Fruit fly (Drosophila melanogaster) whole organism, wandering third instar larva: ENCODE measurements around the gene Uch-L5.

Experiments used
- Abd-B ChIP-seq: fragments of >200 bp; optimal IDR thresholded peaks from 2 replicates; lab custom pipeline; 2017; ENCODE audit warnings: missing biosample characterization, missing genetic modification characterization
- CG32264 ChIP-seq: fragments of 200-800 bp; sonication (Bioruptor generic); optimal IDR thresholded peaks from 2 replicates; lab custom pipeline; 2016; ENCODE audit warnings: missing biosample characterization, missing genetic modification characterization
- CG9705 ChIP-seq: fragments of 200-800 bp; sonication (Bioruptor generic); optimal IDR thresholded peaks from 2 replicates; lab custom pipeline; 2018; ENCODE audit warnings: missing biosample characterization, mild to moderate bottlenecking, missing genetic modification characterization
- CrebA ChIP-seq: fragments of 200-800 bp; sonication (Bioruptor generic); optimal IDR thresholded peaks from 2 replicates; lab custom pipeline; 2016; ENCODE audit warnings: missing biosample characterization, mild to moderate bottlenecking, missing genetic modification characterization, borderline replicate concordance
- Dfd ChIP-seq: fragments of >200 bp; optimal IDR thresholded peaks from 2 replicates; lab custom pipeline; 2017; ENCODE audit warnings: missing biosample characterization, missing genetic modification characterization
- Dif ChIP-seq: fragments of 200-275, 200-300 bp; sonication (Bioruptor generic); optimal IDR thresholded peaks from 2 replicates; lab custom pipeline; 2018; ENCODE audit warnings: missing biosample characterization, missing genetic modification characterization; ENCODE audit not compliant: partially characterized antibody
- HLH106 ChIP-seq: fragments of 200-800 bp; optimal IDR thresholded peaks from 3 replicates; lab custom pipeline; 2019; ENCODE audit warnings: missing biosample characterization, mild to moderate bottlenecking, missing genetic modification characterization, moderate library complexity
- Hnf4 ChIP-seq: fragments of 200-800 bp; sonication (Bioruptor generic); optimal IDR thresholded peaks from 2 replicates; lab custom pipeline; 2016; ENCODE audit warnings: missing biosample characterization, mild to moderate bottlenecking, missing genetic modification characterization
- Hr83 ChIP-seq: fragments of 200-300 bp; sonication (Bioruptor generic); optimal IDR thresholded peaks from 2 replicates; lab custom pipeline; 2016; ENCODE audit warnings: missing biosample characterization, mild to moderate bottlenecking, missing genetic modification characterization, moderate library complexity; ENCODE audit not compliant: poor library complexity, severe bottlenecking
- Jra ChIP-seq: sonication (Bioruptor generic); optimal IDR thresholded peaks from 2 replicates; lab custom pipeline; 2016; ENCODE audit warnings: missing biosample characterization, missing genetic modification characterization
- Mio ChIP-seq: sonication (Bioruptor generic); optimal IDR thresholded peaks from 2 replicates; lab custom pipeline; 2016; ENCODE audit warnings: missing biosample characterization, missing genetic modification characterization
- Myc ChIP-seq: fragments of >200 bp; optimal IDR thresholded peaks from 2 replicates; lab custom pipeline; 2017
- N ChIP-seq: fragments of >200 bp; optimal IDR thresholded peaks from 2 replicates; lab custom pipeline; 2018; ENCODE audit warnings: missing biosample characterization, missing external identifiers, missing genetic modification characterization
- OdsH ChIP-seq: fragments of 200-800 bp; sonication (Bioruptor generic); optimal IDR thresholded peaks from 2 replicates; lab custom pipeline; 2016; ENCODE audit warnings: missing biosample characterization, mild to moderate bottlenecking, missing genetic modification characterization
- Rel ChIP-seq, 2 experiments: fragments of 200-800 bp; sonication (Bioruptor generic) in 1 of 2; optimal IDR thresholded peaks; 2 replicates in 1 of 2; 3 replicates in 1 of 2; lab custom pipeline; 2016 to 2019; ENCODE audit warnings: mild to moderate bottlenecking in 2 of 2, missing biosample characterization in 2 of 2, missing genetic modification characterization in 2 of 2, moderate library complexity in 1 of 2
- Sp1 ChIP-seq: fragments of 200-800 bp; sonication (Bioruptor generic); optimal IDR thresholded peaks from 3 replicates; lab custom pipeline; 2019; ENCODE audit warnings: missing biosample characterization, mild to moderate bottlenecking, missing genetic modification characterization, moderate library complexity
- Vsx2 ChIP-seq: fragments of 200-300, 225-300 bp; sonication (Bioruptor generic); optimal IDR thresholded peaks from 2 replicates; lab custom pipeline; 2018; ENCODE audit warnings: missing biosample characterization, missing genetic modification characterization; ENCODE audit not compliant: partially characterized antibody
- br ChIP-seq: fragments of 200-800 bp; sonication (Bioruptor generic); optimal IDR thresholded peaks from 2 replicates; lab custom pipeline; 2016; ENCODE audit warnings: missing biosample characterization, missing genetic modification characterization
- brk ChIP-seq: fragments of 200-800 bp; sonication (Bioruptor generic); optimal IDR thresholded peaks from 2 replicates; lab custom pipeline; 2016; ENCODE audit warnings: missing biosample characterization, mild to moderate bottlenecking, missing genetic modification characterization
- dl ChIP-seq, 2 experiments: fragments of 175-275, 200-275 bp in 1 of 2; fragments of 200-275 bp in 1 of 2; sonication (Bioruptor generic); optimal IDR thresholded peaks; lab custom pipeline; 2018; ENCODE audit warnings: mild to moderate bottlenecking in 2 of 2, missing biosample characterization in 2 of 2, missing genetic modification characterization in 2 of 2, moderate library complexity in 2 of 2; ENCODE audit not compliant: partially characterized antibody in 2 of 2, insufficient read depth in 1 of 2
- dmrt93B ChIP-seq: fragments of 200-800 bp; sonication (Bioruptor generic); optimal IDR thresholded peaks from 2 replicates; lab custom pipeline; 2018; ENCODE audit warnings: missing biosample characterization, mild to moderate bottlenecking, missing genetic modification characterization
- foxo ChIP-seq, 2 experiments: fragments of 200-800 bp; sonication (Bioruptor generic); optimal IDR thresholded peaks; 2 replicates in 1 of 2; 3 replicates in 1 of 2; lab custom pipeline; 2016 to 2017; ENCODE audit warnings: missing biosample characterization in 2 of 2, missing genetic modification characterization in 2 of 2
- fru ChIP-seq: fragments of 200-800 bp; sonication (Bioruptor generic); optimal IDR thresholded peaks from 3 replicates; lab custom pipeline; 2016; ENCODE audit warnings: missing biosample characterization, mild to moderate bottlenecking, missing genetic modification characterization
- h ChIP-seq: fragments of 200-800 bp; sonication (Bioruptor generic); optimal IDR thresholded peaks from 3 replicates; lab custom pipeline; 2016; ENCODE audit warnings: missing biosample characterization, mild to moderate bottlenecking, missing genetic modification characterization
- lola ChIP-seq: fragments of >200 bp; optimal IDR thresholded peaks from 2 replicates; lab custom pipeline; 2017; ENCODE audit warnings: missing biosample characterization, missing genetic modification characterization
- psq ChIP-seq: fragments of 200-800 bp; sonication (Bioruptor generic); optimal IDR thresholded peaks from 3 replicates; lab custom pipeline; 2017; ENCODE audit warnings: missing biosample characterization, mild to moderate bottlenecking, missing genetic modification characterization, moderate library complexity
- rgr ChIP-seq: fragments of 200-800 bp; sonication (Bioruptor generic); optimal IDR thresholded peaks from 3 replicates; lab custom pipeline; 2016; ENCODE audit warnings: missing biosample characterization, mild to moderate bottlenecking, missing genetic modification characterization
- sage ChIP-seq: fragments of 200-800 bp; sonication (Bioruptor generic); optimal IDR thresholded peaks from 2 replicates; lab custom pipeline; 2016; ENCODE audit warnings: missing biosample characterization, mild to moderate bottlenecking, missing genetic modification characterization
- tai ChIP-seq: sonication (Bioruptor generic); optimal IDR thresholded peaks from 2 replicates; lab custom pipeline; 2016; ENCODE audit warnings: missing biosample characterization, missing genetic modification characterization
- usp ChIP-seq: fragments of >200 bp; optimal IDR thresholded peaks from 2 replicates; lab custom pipeline; 2017; ENCODE audit warnings: missing biosample characterization, missing genetic modification characterization
- woc ChIP-seq: sonication (Bioruptor generic); optimal IDR thresholded peaks from 2 replicates; lab custom pipeline; 2016; ENCODE audit warnings: missing biosample characterization, mild to moderate bottlenecking, missing genetic modification characterization

Gene Uch-L5

DNA sequence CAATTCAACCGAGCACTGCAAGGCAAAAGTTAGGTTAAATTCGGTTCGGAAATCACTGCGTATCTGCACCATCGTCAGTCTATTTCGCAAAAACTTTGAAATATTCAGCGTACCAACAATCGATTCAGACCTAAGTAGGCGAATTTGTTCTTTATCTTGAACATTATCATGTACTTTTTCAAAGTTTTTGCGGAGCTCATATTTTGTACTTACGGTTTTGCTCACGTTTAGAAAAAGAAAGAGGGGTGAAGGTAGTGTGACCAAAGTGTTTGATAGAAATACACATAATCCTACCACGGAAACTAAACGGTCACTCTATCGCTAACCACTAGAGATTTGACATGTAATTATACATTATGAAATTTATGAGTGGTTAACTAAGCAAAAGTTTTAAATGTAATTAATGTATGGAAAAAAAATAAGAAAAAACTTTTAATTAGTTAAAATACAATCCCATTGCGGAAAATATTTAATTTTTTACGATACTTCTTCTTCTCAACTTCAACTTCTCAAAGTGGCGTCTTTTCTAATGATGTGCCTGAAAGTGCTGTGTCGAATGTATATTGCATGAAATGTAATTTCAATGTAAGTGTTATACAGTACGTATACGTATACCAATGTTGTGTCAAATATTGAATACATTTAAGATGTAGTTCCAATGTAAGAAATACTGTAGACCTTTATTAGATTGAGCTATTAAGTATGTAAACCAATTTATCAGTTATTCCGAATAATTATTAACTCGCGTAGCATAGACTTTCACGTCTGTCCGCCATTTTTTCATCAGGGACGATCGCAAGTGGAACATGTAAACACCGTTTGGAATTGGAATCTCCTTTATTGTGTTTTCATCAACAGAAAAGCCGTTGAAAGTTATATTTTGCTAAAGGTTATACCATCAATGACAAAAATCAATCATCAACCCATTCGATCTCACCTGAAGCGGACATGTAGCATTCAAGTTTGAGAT lies 34.8 kb upstream of the Uch-L5 start, which contains the start of gene RpS9:
Gene RpS9, minus strand, starts transcription at position 245 of the 970 bp plus-strand sequence.
- TF ChIP-seq Dif (GFP tag; lab: Kevin White, UChicago): no peak
- TF ChIP-seq OdsH (GFP tag; lab: Kevin White, UChicago): peak; percentile 14
- no peak for TF ChIP-seq sage (GFP tag; lab: Kevin White, UChicago)
- peak; percentile 69 for TF ChIP-seq brk (GFP tag; lab: Kevin White, UChicago)
- TF ChIP-seq Hr83 (GFP tag; lab: Kevin White, UChicago): no peak
- TF ChIP-seq h (GFP tag; lab: Kevin White, UChicago): peak; percentile 31
- TF ChIP-seq Myc (lab: Kevin White, UChicago): peak; percentile 7
- TF ChIP-seq rgr (GFP tag; lab: Kevin White, UChicago): peak; percentile 33
- peak in 1 of 2 experiments; percentile 33 for TF ChIP-seq foxo (GFP tag; optimal IDR thresholded peaks at IDR 0.05; lab: Kevin White, UChicago)
- TF ChIP-seq tai: peak; percentile 39
- no peak for TF ChIP-seq CG32264 (GFP tag; lab: Kevin White, UChicago)
- peak; percentile 72 for TF ChIP-seq Sp1 (GFP tag; lab: Kevin White, UChicago)
- no peak for TF ChIP-seq Rel (GFP tag; optimal IDR thresholded peaks at IDR 0.05; lab: Kevin White, UChicago)
- peak; percentile 48 for TF ChIP-seq Rel (tag; optimal IDR thresholded peaks at IDR 0.05; lab: Kevin White, UChicago)
- peak; percentile 25 for TF ChIP-seq Jra
- TF ChIP-seq HLH106: peak; percentile 8
- peak; percentile 27 for TF ChIP-seq Hnf4 (GFP tag; lab: Kevin White, UChicago)
- no peak for TF ChIP-seq Abd-B
- TF ChIP-seq br (GFP tag; lab: Kevin White, UChicago): peak; percentile 6
- TF ChIP-seq psq (GFP tag; lab: Kevin White, UChicago): no peak
- no peak for TF ChIP-seq N (GFP tag; lab: Kevin White, UChicago)

dm6 chr3L:9509037-9509830 lies 32.5 kb upstream of the Uch-L5 start, which contains the start of gene CG3408:
Gene CG3408, minus strand, starts transcription at chr3L:9509583.
- no peak for TF ChIP-seq Dfd (GFP tag; lab: Kevin White, UChicago)
- TF ChIP-seq CrebA (GFP tag; lab: Kevin White, UChicago): no peak
- TF ChIP-seq N (GFP tag; lab: Kevin White, UChicago): no peak
- TF ChIP-seq dmrt93B: no peak
- no peak for TF ChIP-seq OdsH (GFP tag; lab: Kevin White, UChicago)
- TF ChIP-seq Jra: peak; percentile 7
- peak in 1 of 2 experiments; percentile 9 for TF ChIP-seq dl (GFP tag; optimal IDR thresholded peaks at IDR 0.05; lab: Kevin White, UChicago; ENCODE audit: insufficient read depth in 1 of 2, partially characterized antibody in 2 of 2)
- TF ChIP-seq rgr (GFP tag; lab: Kevin White, UChicago): no peak
- peak; percentile 9 for TF ChIP-seq fru (GFP tag; lab: Kevin White, UChicago)
- peak; percentile 18 for TF ChIP-seq Myc (lab: Kevin White, UChicago)
- peak; percentile 3 for TF ChIP-seq Sp1 (GFP tag; lab: Kevin White, UChicago)
- TF ChIP-seq CG9705 (GFP tag; lab: Kevin White, UChicago): no peak
- TF ChIP-seq Abd-B: no peak
- peak; percentile 45 for TF ChIP-seq brk (GFP tag; lab: Kevin White, UChicago)
- TF ChIP-seq Hnf4 (GFP tag; lab: Kevin White, UChicago): no peak
- peak; percentile 10 for TF ChIP-seq psq (GFP tag; lab: Kevin White, UChicago)
- TF ChIP-seq Mio (GFP tag; lab: Kevin White, UChicago): no peak
- no peak for TF ChIP-seq usp (GFP tag; lab: Kevin White, UChicago)
- TF ChIP-seq tai: peak; percentile 21
- no peak for TF ChIP-seq Rel (GFP tag; optimal IDR thresholded peaks at IDR 0.05; lab: Kevin White, UChicago)
- TF ChIP-seq Rel (tag; optimal IDR thresholded peaks at IDR 0.05; lab: Kevin White, UChicago): peak; percentile 88
- TF ChIP-seq Vsx2 (GFP tag; lab: Kevin White, UChicago): peak; percentile 92
- peak in 1 of 2 experiments; percentile 30 for TF ChIP-seq foxo (GFP tag; optimal IDR thresholded peaks at IDR 0.05; lab: Kevin White, UChicago)
- peak; percentile 30 for TF ChIP-seq woc (GFP tag; lab: Kevin White, UChicago)
- peak; percentile 30 for TF ChIP-seq h (GFP tag; lab: Kevin White, UChicago)
- no peak for TF ChIP-seq lola
